Fruit fly (Drosophila melanogaster) whole organism, embryonic: ENCODE measurements around the gene fz.

Experiments used
- CG10274 ChIP-seq: fragments of 200-800 bp; sonication (Bioruptor generic); optimal IDR thresholded peaks from 3 replicates; lab custom pipeline; 2017; ENCODE audit warnings: missing biosample characterization, mild to moderate bottlenecking, missing genetic modification characterization
- CG10321 ChIP-seq: fragments of 200-800 bp; sonication (Bioruptor generic); IDR thresholded peaks from 2 replicates; pipeline ENCODE4 v1.3.6; 2022; ENCODE audit warnings: missing biosample characterization, missing genetic modification characterization
- CG10462 ChIP-seq: fragments of 200-800 bp; sonication (Bioruptor generic); optimal IDR thresholded peaks from 2 replicates; lab custom pipeline; 2016; ENCODE audit warnings: missing biosample characterization, missing genetic modification characterization
- CG10565 ChIP-seq: fragments of 200-800 bp; sonication (Bioruptor generic); optimal IDR thresholded peaks from 3 replicates; lab custom pipeline; 2016; ENCODE audit warnings: missing biosample characterization, mild to moderate bottlenecking, missing genetic modification characterization
- CG10959 ChIP-seq: fragments of 200-800 bp; sonication (Bioruptor generic); IDR thresholded peaks from 2 replicates; pipeline ENCODE4 v1.3.6; 2022; ENCODE audit warnings: missing biosample characterization, missing genetic modification characterization
- CG11093 ChIP-seq: fragments of 200-800 bp; sonication (Bioruptor generic); IDR thresholded peaks from 3 replicates; pipeline ENCODE4 v1.3.6; 2022; ENCODE audit warnings: missing biosample characterization, missing genetic modification characterization
- CG12744 ChIP-seq: fragments of 200-800 bp; sonication (Bioruptor generic); optimal IDR thresholded peaks from 2 replicates; lab custom pipeline; 2016; ENCODE audit warnings: missing biosample characterization, missing genetic modification characterization
- CG14860 ChIP-seq: fragments of 200-800 bp; sonication (Bioruptor generic); IDR thresholded peaks from 3 replicates; pipeline ENCODE4 v1.3.6; 2022; ENCODE audit warnings: missing biosample characterization, missing genetic modification characterization; ENCODE audit not compliant: partially characterized antibody
- CG15269 ChIP-seq: fragments of 200-800 bp; sonication (Bioruptor generic); optimal IDR thresholded peaks from 2 replicates; lab custom pipeline; 2018; ENCODE audit warnings: missing biosample characterization, mild to moderate bottlenecking, missing genetic modification characterization, moderate library complexity
- CG1603 ChIP-seq: fragments of 200-800 bp; sonication (Bioruptor generic); optimal IDR thresholded peaks from 2 replicates; lab custom pipeline; 2019; ENCODE audit warnings: missing biosample characterization, mild to moderate bottlenecking, missing genetic modification characterization, moderate library complexity
- CG18599 ChIP-seq: fragments of 200-800 bp; sonication (Bioruptor generic); optimal IDR thresholded peaks from 3 replicates; lab custom pipeline; 2017; ENCODE audit warnings: missing biosample characterization, missing genetic modification characterization, mild to moderate bottlenecking, moderate library complexity, missing genetic modification reagents
- CG2120 ChIP-seq: fragments of 200-800 bp; sonication (Bioruptor generic); optimal IDR thresholded peaks from 3 replicates; lab custom pipeline; 2016; ENCODE audit warnings: missing biosample characterization, missing genetic modification characterization
- CG2129 ChIP-seq: fragments of 200-800 bp; sonication (Bioruptor generic); IDR thresholded peaks from 2 replicates; pipeline ENCODE4 v1.3.6; 2022; ENCODE audit warnings: missing biosample characterization, missing genetic modification characterization; ENCODE audit not compliant: partially characterized antibody
- CG31441 ChIP-seq: fragments of 200-800 bp; sonication (Bioruptor generic); IDR thresholded peaks from 2 replicates; pipeline ENCODE4 v1.3.6; 2022; ENCODE audit warnings: missing biosample characterization, missing genetic modification characterization
- CG3281 ChIP-seq: fragments of 200-800 bp; sonication (Bioruptor generic); optimal IDR thresholded peaks from 3 replicates; lab custom pipeline; 2017; ENCODE audit warnings: missing biosample characterization, mild to moderate bottlenecking, missing genetic modification characterization
- CG5953 ChIP-seq: fragments of 200-800 bp; sonication (Bioruptor generic); IDR thresholded peaks from 2 replicates; pipeline ENCODE4 v1.3.6; 2022; ENCODE audit warnings: missing biosample characterization, missing genetic modification characterization
- CG7372 ChIP-seq: fragments of 200-800 bp; sonication (Bioruptor generic); IDR thresholded peaks from 2 replicates; pipeline ENCODE4 v1.3.6; 2022; ENCODE audit warnings: missing biosample characterization, missing genetic modification characterization
- CG8281 ChIP-seq: fragments of 200-800 bp; sonication (Bioruptor generic); optimal IDR thresholded peaks from 2 replicates; lab custom pipeline; 2018; ENCODE audit warnings: missing biosample characterization, mild to moderate bottlenecking, missing genetic modification characterization, moderate library complexity
- CG8944 ChIP-seq: fragments of 200-800 bp; sonication (Bioruptor generic); optimal IDR thresholded peaks from 3 replicates; lab custom pipeline; 2016; ENCODE audit warnings: missing biosample characterization, missing genetic modification characterization
- CG9727 ChIP-seq: fragments of 200-800 bp; sonication (Bioruptor generic); optimal IDR thresholded peaks from 3 replicates; lab custom pipeline; 2017; ENCODE audit warnings: missing biosample characterization, mild to moderate bottlenecking, missing genetic modification characterization
- CTCF ChIP-seq: fragments of 200-800 bp; sonication (Bioruptor generic); optimal IDR thresholded peaks from 2 replicates; lab custom pipeline; 2017; ENCODE audit warnings: missing biosample characterization, mild to moderate bottlenecking, missing genetic modification characterization, moderate library complexity
- Doc2 ChIP-seq: fragments of 200-800 bp; sonication (Bioruptor generic); IDR thresholded peaks from 2 replicates; pipeline ENCODE4 v1.3.6; 2022; ENCODE audit warnings: missing biosample characterization, missing genetic modification characterization
- Ets97D ChIP-seq: fragments of 200-800 bp; sonication (Bioruptor generic); optimal IDR thresholded peaks from 3 replicates; lab custom pipeline; 2016; ENCODE audit warnings: missing biosample characterization, missing genetic modification characterization
- HmgD ChIP-seq: fragments of 200-800 bp; sonication (Bioruptor generic); optimal IDR thresholded peaks from 3 replicates; lab custom pipeline; 2016; ENCODE audit warnings: missing biosample characterization, missing genetic modification characterization
- Hr3 ChIP-seq: fragments of 200-800 bp; sonication (Bioruptor generic); optimal IDR thresholded peaks from 3 replicates; lab custom pipeline; 2016; ENCODE audit warnings: missing biosample characterization, missing genetic modification characterization
- Hr51 ChIP-seq, 2 experiments: fragments of 200-800 bp; sonication (Bioruptor generic); optimal IDR thresholded peaks; 2 replicates in 1 of 2; 3 replicates in 1 of 2; lab custom pipeline; 2016 to 2018; ENCODE audit warnings: missing biosample characterization in 2 of 2, missing genetic modification characterization in 2 of 2, mild to moderate bottlenecking in 1 of 2, moderate library complexity in 1 of 2
- Jarid2 ChIP-seq: fragments of 200-800 bp; sonication (Bioruptor generic); optimal IDR thresholded peaks from 3 replicates; lab custom pipeline; 2017; ENCODE audit warnings: mild to moderate bottlenecking, missing biosample characterization, missing genetic modification reagents, missing genetic modification characterization
- MTF-1 ChIP-seq: fragments of 200-800 bp; sonication (Bioruptor generic); optimal IDR thresholded peaks from 2 replicates; lab custom pipeline; 2018; ENCODE audit warnings: missing biosample characterization, mild to moderate bottlenecking, missing genetic modification characterization, borderline replicate concordance
- Med ChIP-seq: fragments of 200-800 bp; sonication (Bioruptor generic); peaks from one replicate; lab custom pipeline; 2016; ENCODE audit warnings: missing biosample characterization, missing genetic modification characterization, mild to moderate bottlenecking, inconsistent platforms, moderate library complexity
- NK7.1 ChIP-seq: fragments of 200-800 bp; sonication (Bioruptor generic); optimal IDR thresholded peaks from 3 replicates; lab custom pipeline; 2016; ENCODE audit warnings: missing biosample characterization, missing genetic modification characterization
- NfI ChIP-seq: fragments of 200-800 bp; sonication (Bioruptor generic); optimal IDR thresholded peaks from 3 replicates; lab custom pipeline; 2018; ENCODE audit warnings: missing biosample characterization, mild to moderate bottlenecking, missing genetic modification characterization, moderate library complexity
- Sin3A ChIP-seq: fragments of >200 bp; optimal IDR thresholded peaks from 2 replicates; lab custom pipeline; 2018
- Sox100B ChIP-seq: fragments of 200-800 bp; sonication (Bioruptor generic); optimal IDR thresholded peaks from 3 replicates; lab custom pipeline; 2018; ENCODE audit warnings: missing biosample characterization, mild to moderate bottlenecking, missing genetic modification characterization
- Ssrp ChIP-seq: fragments of 200-800 bp; sonication (Bioruptor generic); optimal IDR thresholded peaks from 2 replicates; lab custom pipeline; 2018; ENCODE audit warnings: missing biosample characterization, mild to moderate bottlenecking, missing genetic modification characterization, moderate library complexity
- ato ChIP-seq: fragments of 200-800 bp; sonication (Bioruptor generic); IDR thresholded peaks from 2 replicates; pipeline ENCODE4 v1.3.6; 2022; ENCODE audit warnings: missing biosample characterization, missing genetic modification characterization; ENCODE audit not compliant: partially characterized antibody
- bcd ChIP-seq: fragments of 200-800 bp; sonication (Bioruptor generic); optimal IDR thresholded peaks from 2 replicates; lab custom pipeline; 2017; ENCODE audit warnings: missing biosample characterization, mild to moderate bottlenecking, missing genetic modification characterization
- dysf ChIP-seq: fragments of 200-800 bp; sonication (Bioruptor generic); IDR thresholded peaks from 3 replicates; pipeline ENCODE4 v1.3.6; 2022; ENCODE audit warnings: missing biosample characterization, missing genetic modification characterization
- ewg ChIP-seq: fragments of 200-800 bp; sonication (Bioruptor generic); optimal IDR thresholded peaks from 3 replicates; lab custom pipeline; 2017; ENCODE audit warnings: mild to moderate bottlenecking, missing biosample characterization, missing genetic modification reagents, missing genetic modification characterization
- gfzf ChIP-seq: fragments of 200-800 bp; sonication (Bioruptor generic); optimal IDR thresholded peaks from 2 replicates; lab custom pipeline; 2016; ENCODE audit warnings: missing biosample characterization, mild to moderate bottlenecking, missing genetic modification characterization, moderate library complexity
- gro ChIP-seq: fragments of 200-800 bp; sonication (Bioruptor generic); optimal IDR thresholded peaks from 2 replicates; lab custom pipeline; 2016; ENCODE audit warnings: missing biosample characterization, missing genetic modification characterization
- gsb-n ChIP-seq: fragments of 200-800 bp; sonication (Bioruptor generic); optimal IDR thresholded peaks from 3 replicates; lab custom pipeline; 2018; ENCODE audit warnings: missing biosample characterization, mild to moderate bottlenecking, missing genetic modification characterization
- hbn ChIP-seq: fragments of 200-800 bp; sonication (Bioruptor generic); IDR thresholded peaks from 2 replicates; pipeline ENCODE4 v1.3.6; 2022; ENCODE audit warnings: missing biosample characterization, missing genetic modification characterization; ENCODE audit not compliant: partially characterized antibody
- her ChIP-seq: fragments of 200-800 bp; sonication (Bioruptor generic); optimal IDR thresholded peaks from 2 replicates; lab custom pipeline; 2016; ENCODE audit warnings: missing biosample characterization, missing genetic modification characterization
- hkb ChIP-seq, 2 experiments: fragments of 200-800 bp in 1 of 2; fragments of >200 bp in 1 of 2; sonication (Bioruptor generic) in 1 of 2; IDR thresholded peaks in 1 of 2; optimal IDR thresholded peaks in 1 of 2; 2 replicates each; pipeline versions ENCODE4 v1.3.6 to Lab custom; 2017 to 2022; ENCODE audit warnings: missing biosample characterization in 1 of 2, missing genetic modification characterization in 1 of 2
- kah ChIP-seq: fragments of 200-800 bp; sonication (Bioruptor generic); optimal IDR thresholded peaks from 2 replicates; lab custom pipeline; 2018; ENCODE audit warnings: missing biosample characterization, mild to moderate bottlenecking, missing genetic modification characterization
- pita ChIP-seq: fragments of 200-800 bp; sonication (Bioruptor generic); optimal IDR thresholded peaks from 2 replicates; lab custom pipeline; 2017; ENCODE audit warnings: missing biosample characterization, mild to moderate bottlenecking, missing genetic modification characterization
- repo ChIP-seq: fragments of 200-800 bp; sonication (Bioruptor generic); optimal IDR thresholded peaks from 2 replicates; lab custom pipeline; 2016; ENCODE audit warnings: missing biosample characterization, missing genetic modification characterization
- run ChIP-seq: fragments of 200-800 bp; sonication (Bioruptor generic); optimal IDR thresholded peaks from 3 replicates; lab custom pipeline; 2018; ENCODE audit warnings: missing biosample characterization, mild to moderate bottlenecking, missing genetic modification characterization
- sens ChIP-seq: fragments of 200-800 bp; sonication (Bioruptor generic); peaks from one replicate; lab custom pipeline; 2016; ENCODE audit warnings: missing biosample characterization, missing genetic modification characterization
- seq ChIP-seq: fragments of 200-800 bp; sonication (Bioruptor generic); IDR thresholded peaks from 2 replicates; pipeline ENCODE4 v1.3.6; 2022; ENCODE audit warnings: missing biosample characterization, missing genetic modification characterization
- tgo ChIP-seq: fragments of 200-800 bp; sonication (Bioruptor generic); IDR thresholded peaks from 3 replicates; pipeline ENCODE4 v1.3.6; 2022; ENCODE audit warnings: missing biosample characterization, missing genetic modification characterization

fz gene

dm6 chr3L:14328437-14328836 is 54.3 kb downstream of the fz start (continued):
- TF ChIP-seq repo = no peak
- no peak for TF ChIP-seq CG10565 (GFP tag; lab: Kevin White, UChicago)
- TF ChIP-seq CG7372 (GFP tag; lab: Robert Waterston, UW) = no peak
- TF ChIP-seq CG9727 (GFP tag; lab: Kevin White, UChicago) = peak; percentile 2
- no peak for TF ChIP-seq CG1603
- no peak for TF ChIP-seq CG11093 (GFP tag; lab: Robert Waterston, UW)
- no peak for TF ChIP-seq Doc2 (GFP tag; lab: Robert Waterston, UW)
- no peak for TF ChIP-seq CG5953 (GFP tag; lab: Robert Waterston, UW)
- no peak for TF ChIP-seq seq
- TF ChIP-seq gsb-n (tag; lab: Kevin White, UChicago) = no peak
- TF ChIP-seq Ets97D (GFP tag; lab: Kevin White, UChicago) = no peak
- TF ChIP-seq gro = no peak
- TF ChIP-seq CG8944 (GFP tag; lab: Kevin White, UChicago) = no peak
- TF ChIP-seq CG31441 (GFP tag; lab: Robert Waterston, UW) = no peak; the same call in none of the 2 replicates
- no peak for TF ChIP-seq hbn (GFP tag; lab: Robert Waterston, UW)
- 0 out of 3 replicates have a peak, but pooled peaks have one; percentile 18 for TF ChIP-seq dysf (GFP tag; lab: Robert Waterston, UW)
- no peak for TF ChIP-seq CG10274
- no peak for TF ChIP-seq hkb (optimal IDR thresholded peaks at IDR 0.05; lab: Kevin White, UChicago)
- no peak for TF ChIP-seq hkb (GFP tag; IDR thresholded peaks at IDR 0.05; lab: Robert Waterston, UW)
- no peak for TF ChIP-seq MTF-1 (GFP tag; lab: Kevin White, UChicago)
- peak; percentile 90 for TF ChIP-seq sens (GFP tag; lab: Kevin White, UChicago)
- peak in 1 of 2 experiments; percentile 72 for TF ChIP-seq Hr51 (GFP tag; optimal IDR thresholded peaks at IDR 0.05; lab: Kevin White, UChicago)
- no peak for TF ChIP-seq ato (GFP tag; lab: Robert Waterston, UW)
- no peak for TF ChIP-seq CG14860
- no peak for TF ChIP-seq CG10462 (GFP tag; lab: Kevin White, UChicago)
- TF ChIP-seq Med (GFP tag; lab: Kevin White, UChicago) = peak; percentile 57
- TF ChIP-seq pita = no peak
- TF ChIP-seq CG12744 (GFP tag; lab: Kevin White, UChicago) = no peak
- TF ChIP-seq tgo (GFP tag; lab: Robert Waterston, UW) = no peak; the same call in 2 of the 3 replicates
- TF ChIP-seq CG3281 (GFP tag; lab: Kevin White, UChicago) = peak; percentile 28
- peak; percentile 46 for TF ChIP-seq CG18599 (GFP tag; lab: Kevin White, UChicago)
- TF ChIP-seq CG15269 = peak; percentile 38
- peak; percentile 50 for TF ChIP-seq CG2120
- TF ChIP-seq bcd = peak; percentile 23
- no peak for TF ChIP-seq CG2129 (GFP tag; lab: Robert Waterston, UW)
- TF ChIP-seq Ssrp (tag; lab: Kevin White, UChicago) = peak; percentile 45
- no peak for TF ChIP-seq kah
- TF ChIP-seq Sox100B = peak; percentile 52
- TF ChIP-seq her (GFP tag; lab: Kevin White, UChicago) = no peak
- peak; percentile 30 for TF ChIP-seq CG8281
- no peak for TF ChIP-seq Sin3A (lab: Kevin White, UChicago)
- TF ChIP-seq CG10959 = no peak
- no peak for TF ChIP-seq gfzf
- peak; percentile 30 for TF ChIP-seq ewg (GFP tag; lab: Kevin White, UChicago)
- TF ChIP-seq CG10321 = no peak
- no peak for TF ChIP-seq HmgD (GFP tag; lab: Kevin White, UChicago)
- TF ChIP-seq CTCF = no peak
- TF ChIP-seq run (tag; lab: Kevin White, UChicago) = no peak
- TF ChIP-seq NfI = peak; percentile 11
- TF ChIP-seq Jarid2 (GFP tag; lab: Kevin White, UChicago) = no peak
- no peak for TF ChIP-seq NK7.1 (GFP tag; lab: Kevin White, UChicago)
- TF ChIP-seq Hr3 = peak; percentile 41
